Fruit fly (Drosophila melanogaster) whole organism, embryonic: Measurements from ENCODE around the gene CG3815.

Experiments
- Atf3 ChIP-seq: fragments of 200-800 bp; sonication (Bioruptor generic); optimal IDR thresholded peaks from 3 replicates; lab custom pipeline; 2016; ENCODE audit warnings: missing biosample characterization, missing genetic modification characterization
- CG10543 ChIP-seq: fragments of 200-800 bp; sonication (Bioruptor generic); optimal IDR thresholded peaks from 3 replicates; lab custom pipeline; 2017; ENCODE audit warnings: missing biosample characterization, mild to moderate bottlenecking, missing genetic modification characterization, moderate library complexity
- CG11695 ChIP-seq: fragments of 200-800 bp; sonication (Bioruptor generic); IDR thresholded peaks from 3 replicates; pipeline ENCODE4 v1.3.6; 2022; ENCODE audit warnings: missing biosample characterization, missing genetic modification characterization
- CG1233 ChIP-seq: fragments of 200-800 bp; sonication (Bioruptor generic); optimal IDR thresholded peaks from 4 replicates; lab custom pipeline; 2018; ENCODE audit warnings: missing biosample characterization, mild to moderate bottlenecking, missing genetic modification characterization
- CG13287 ChIP-seq: fragments of 200-800 bp; sonication (Bioruptor generic); IDR thresholded peaks from 2 replicates; pipeline ENCODE4 v1.3.6; 2022; ENCODE audit warnings: missing biosample characterization, missing genetic modification characterization; ENCODE audit not compliant: partially characterized antibody
- CG17612 ChIP-seq: fragments of 200-800 bp; sonication (Bioruptor generic); IDR thresholded peaks from 2 replicates; pipeline ENCODE4 v1.3.6; 2022; ENCODE audit warnings: missing biosample characterization, missing genetic modification characterization
- CG17829 ChIP-seq: fragments of 200-800 bp; optimal IDR thresholded peaks from 2 replicates; lab custom pipeline; 2019; ENCODE audit warnings: missing biosample characterization, mild to moderate bottlenecking, missing genetic modification characterization, moderate library complexity
- CG2120 ChIP-seq: fragments of 200-800 bp; sonication (Bioruptor generic); optimal IDR thresholded peaks from 3 replicates; lab custom pipeline; 2016; ENCODE audit warnings: missing biosample characterization, missing genetic modification characterization
- CG2889 ChIP-seq: fragments of 200-800 bp; sonication (Bioruptor generic); IDR thresholded peaks from 3 replicates; pipeline ENCODE4 v1.3.6; 2022; ENCODE audit warnings: missing biosample characterization, missing genetic modification characterization
- CG31441 ChIP-seq: fragments of 200-800 bp; sonication (Bioruptor generic); IDR thresholded peaks from 2 replicates; pipeline ENCODE4 v1.3.6; 2022; ENCODE audit warnings: missing biosample characterization, missing genetic modification characterization
- CG32772 ChIP-seq: fragments of 200-800 bp; sonication (Bioruptor generic); IDR thresholded peaks from 2 replicates; pipeline ENCODE4 v1.3.6; 2022; ENCODE audit warnings: missing biosample characterization, missing genetic modification characterization
- CG34224 ChIP-seq: fragments of 200-800 bp; sonication (Bioruptor generic); IDR thresholded peaks from 3 replicates; pipeline ENCODE4 v1.3.6; 2022; ENCODE audit warnings: missing biosample characterization, missing genetic modification characterization; ENCODE audit not compliant: partially characterized antibody
- CG42726 ChIP-seq: fragments of 200-800 bp; sonication (Bioruptor generic); IDR thresholded peaks from 2 replicates; pipeline ENCODE4 v1.3.6; 2022; ENCODE audit warnings: missing biosample characterization, missing genetic modification characterization; ENCODE audit not compliant: partially characterized antibody
- CG4404 ChIP-seq: fragments of 200-800 bp; sonication (Bioruptor generic); IDR thresholded peaks from 2 replicates; pipeline ENCODE4 v1.3.6; 2022; ENCODE audit warnings: missing biosample characterization, missing genetic modification characterization
- CG4424 ChIP-seq: fragments of 200-800 bp; sonication (Bioruptor generic); optimal IDR thresholded peaks from 3 replicates; lab custom pipeline; 2016; ENCODE audit warnings: missing biosample characterization, missing genetic modification characterization
- CG7556 ChIP-seq: fragments of 200-800 bp; sonication (Bioruptor generic); optimal IDR thresholded peaks from 2 replicates; lab custom pipeline; 2017; ENCODE audit warnings: missing biosample characterization, mild to moderate bottlenecking, missing genetic modification characterization
- CG8281 ChIP-seq: fragments of 200-800 bp; sonication (Bioruptor generic); optimal IDR thresholded peaks from 2 replicates; lab custom pipeline; 2018; ENCODE audit warnings: missing biosample characterization, mild to moderate bottlenecking, missing genetic modification characterization, moderate library complexity
- CG8924 ChIP-seq: fragments of 200-800 bp; optimal IDR thresholded peaks from 3 replicates; lab custom pipeline; 2019; ENCODE audit warnings: missing biosample characterization, mild to moderate bottlenecking, missing genetic modification characterization, moderate library complexity
- CoRest ChIP-seq: fragments of 200-800 bp; sonication (Bioruptor generic); optimal IDR thresholded peaks from 3 replicates; lab custom pipeline; 2018; ENCODE audit warnings: missing biosample characterization, mild to moderate bottlenecking, missing genetic modification characterization, moderate library complexity
- Dfd ChIP-seq, 2 experiments: fragments of >200 bp; optimal IDR thresholded peaks; 2 replicates each; lab custom pipeline; 2017; ENCODE audit warnings: missing biosample characterization in 2 of 2, missing genetic modification characterization in 2 of 2
- Dip3 ChIP-seq: fragments of 200-800 bp; sonication (Bioruptor generic); optimal IDR thresholded peaks from 3 replicates; lab custom pipeline; 2016; ENCODE audit warnings: missing biosample characterization, missing genetic modification characterization
- ERR ChIP-seq: fragments of 200-800 bp; sonication (Bioruptor generic); optimal IDR thresholded peaks from 2 replicates; lab custom pipeline; 2016; ENCODE audit warnings: missing biosample characterization, missing genetic modification characterization
- Ets65A ChIP-seq: fragments of 200-800 bp; sonication (Bioruptor generic); peaks from one replicate; lab custom pipeline; 2016; ENCODE audit warnings: missing biosample characterization, missing genetic modification characterization
- Gsc ChIP-seq: fragments of 200-800 bp; sonication (Bioruptor generic); IDR thresholded peaks from 2 replicates; pipeline ENCODE4 v1.3.6; 2022; ENCODE audit warnings: missing biosample characterization, missing genetic modification characterization
- Kr ChIP-seq: fragments of 200-800 bp; sonication (Bioruptor generic); optimal IDR thresholded peaks from 2 replicates; lab custom pipeline; 2017; ENCODE audit warnings: missing biosample characterization, mild to moderate bottlenecking, missing genetic modification characterization
- MESR4 ChIP-seq: fragments of 200-800 bp; sonication (Bioruptor generic); optimal IDR thresholded peaks from 2 replicates; lab custom pipeline; 2018; ENCODE audit warnings: missing biosample characterization, mild to moderate bottlenecking, missing genetic modification characterization, moderate library complexity
- Max ChIP-seq: fragments of 200-800 bp; sonication (Bioruptor generic); optimal IDR thresholded peaks from 2 replicates; lab custom pipeline; 2016; ENCODE audit warnings: missing biosample characterization, mild to moderate bottlenecking, missing genetic modification characterization
- NC2β ChIP-seq: fragments of 200-800 bp; sonication (Bioruptor generic); optimal IDR thresholded peaks from 2 replicates; lab custom pipeline; 2016; ENCODE audit warnings: missing biosample characterization, missing genetic modification characterization
- Neu2 ChIP-seq: fragments of 200-800 bp; sonication (Bioruptor generic); optimal IDR thresholded peaks from 3 replicates; lab custom pipeline; 2016; ENCODE audit warnings: missing biosample characterization, missing genetic modification characterization, borderline replicate concordance
- Opbp ChIP-seq: fragments of 200-800 bp; sonication (Bioruptor generic); IDR thresholded peaks from 3 replicates; pipeline ENCODE4 v1.3.6; 2022; ENCODE audit warnings: missing biosample characterization, missing genetic modification characterization; ENCODE audit not compliant: partially characterized antibody
- Pdp1 ChIP-seq, 2 experiments: fragments of 200-800 bp; sonication (Bioruptor generic); optimal IDR thresholded peaks; 3 replicates each; lab custom pipeline; 2016; ENCODE audit warnings: missing biosample characterization in 2 of 2, missing genetic modification characterization in 2 of 2, mild to moderate bottlenecking in 1 of 2, moderate library complexity in 1 of 2
- Rx ChIP-seq: fragments of 200-800 bp; sonication (Bioruptor generic); IDR thresholded peaks from 2 replicates; pipeline ENCODE4 v1.3.6; 2022; ENCODE audit warnings: missing biosample characterization, missing genetic modification characterization
- Scr ChIP-seq: fragments of 200-800 bp; sonication (Bioruptor generic); IDR thresholded peaks from 2 replicates; pipeline ENCODE4 v1.3.6; 2022; ENCODE audit warnings: missing biosample characterization, missing genetic modification characterization; ENCODE audit not compliant: partially characterized antibody
- Sox100B ChIP-seq: fragments of 200-800 bp; sonication (Bioruptor generic); optimal IDR thresholded peaks from 3 replicates; lab custom pipeline; 2018; ENCODE audit warnings: missing biosample characterization, mild to moderate bottlenecking, missing genetic modification characterization
- Tbp ChIP-seq: fragments of >200 bp; optimal IDR thresholded peaks from 2 replicates; lab custom pipeline; 2018; ENCODE audit warnings: missing biosample characterization, missing genetic modification characterization
- disco-r ChIP-seq: fragments of 200-800 bp; sonication (Bioruptor generic); optimal IDR thresholded peaks from 2 replicates; lab custom pipeline; 2016; ENCODE audit warnings: missing biosample characterization, missing genetic modification characterization
- dpn ChIP-seq, 2 experiments: fragments of 200-800 bp; sonication (Bioruptor generic); optimal IDR thresholded peaks; 3 replicates each; lab custom pipeline; 2016; ENCODE audit warnings: missing biosample characterization in 2 of 2, missing genetic modification characterization in 2 of 2
- fu2 ChIP-seq: fragments of 200-800 bp; sonication (Bioruptor generic); optimal IDR thresholded peaks from 2 replicates; lab custom pipeline; 2016; ENCODE audit warnings: missing biosample characterization, missing genetic modification characterization
- insv ChIP-seq, 2 experiments: fragments of 200-800 bp; sonication (Bioruptor generic); optimal IDR thresholded peaks; 3 replicates each; lab custom pipeline; 2016 to 2018; ENCODE audit warnings: missing biosample characterization in 2 of 2, missing genetic modification characterization in 2 of 2
- jing ChIP-seq: fragments of 200-800 bp; sonication (Bioruptor generic); optimal IDR thresholded peaks from 2 replicates; lab custom pipeline; 2018; ENCODE audit warnings: missing biosample characterization, mild to moderate bottlenecking, missing genetic modification characterization
- lov ChIP-seq, 2 experiments: fragments of 200-800 bp in 1 of 2; fragments of >200 bp in 1 of 2; sonication (Bioruptor generic) in 1 of 2; IDR thresholded peaks in 1 of 2; optimal IDR thresholded peaks in 1 of 2; 2 replicates in 1 of 2; 3 replicates in 1 of 2; pipeline versions ENCODE4 v1.3.6 to Lab custom; 2017 to 2022; ENCODE audit warnings: missing biosample characterization in 1 of 2, missing genetic modification characterization in 1 of 2
- nerfin-1 ChIP-seq: fragments of 200-800 bp; sonication (Bioruptor generic); optimal IDR thresholded peaks from 3 replicates; lab custom pipeline; 2019; ENCODE audit warnings: missing biosample characterization, mild to moderate bottlenecking, missing genetic modification characterization, moderate library complexity
- pzg ChIP-seq: fragments of 200-800 bp; sonication (Bioruptor generic); optimal IDR thresholded peaks from 3 replicates; lab custom pipeline; 2018; ENCODE audit warnings: missing biosample characterization, mild to moderate bottlenecking, missing genetic modification characterization, moderate library complexity
- ro ChIP-seq: fragments of 200-800 bp; sonication (Bioruptor generic); IDR thresholded peaks from 2 replicates; pipeline ENCODE4 v1.3.6; 2022; ENCODE audit warnings: missing biosample characterization, missing genetic modification characterization
- seq ChIP-seq: fragments of 200-800 bp; sonication (Bioruptor generic); IDR thresholded peaks from 2 replicates; pipeline ENCODE4 v1.3.6; 2022; ENCODE audit warnings: missing biosample characterization, missing genetic modification characterization
- sisA ChIP-seq: fragments of 200-800 bp; sonication (Bioruptor generic); IDR thresholded peaks from 2 replicates; pipeline ENCODE4 v1.3.6; 2022; ENCODE audit warnings: missing biosample characterization, missing genetic modification characterization
- sqz ChIP-seq: fragments of 200-800 bp; sonication (Bioruptor generic); optimal IDR thresholded peaks from 3 replicates; lab custom pipeline; 2018; ENCODE audit warnings: missing biosample characterization, mild to moderate bottlenecking, missing genetic modification characterization
- unpg ChIP-seq: fragments of 200-800 bp; sonication (Bioruptor generic); optimal IDR thresholded peaks from 3 replicates; lab custom pipeline; 2018; ENCODE audit warnings: missing biosample characterization, mild to moderate bottlenecking, missing genetic modification characterization, moderate library complexity
- vnd ChIP-seq: fragments of 200-800 bp; sonication (Bioruptor generic); IDR thresholded peaks from 3 replicates; pipeline ENCODE4 v1.3.6; 2022; ENCODE audit warnings: missing biosample characterization, missing genetic modification characterization; ENCODE audit not compliant: partially characterized antibody
- z ChIP-seq: fragments of 200-800 bp; sonication (Bioruptor generic); IDR thresholded peaks from 3 replicates; pipeline ENCODE4 v1.3.6; 2022; ENCODE audit warnings: missing biosample characterization, missing genetic modification characterization

Gene CG3815

DNA sequence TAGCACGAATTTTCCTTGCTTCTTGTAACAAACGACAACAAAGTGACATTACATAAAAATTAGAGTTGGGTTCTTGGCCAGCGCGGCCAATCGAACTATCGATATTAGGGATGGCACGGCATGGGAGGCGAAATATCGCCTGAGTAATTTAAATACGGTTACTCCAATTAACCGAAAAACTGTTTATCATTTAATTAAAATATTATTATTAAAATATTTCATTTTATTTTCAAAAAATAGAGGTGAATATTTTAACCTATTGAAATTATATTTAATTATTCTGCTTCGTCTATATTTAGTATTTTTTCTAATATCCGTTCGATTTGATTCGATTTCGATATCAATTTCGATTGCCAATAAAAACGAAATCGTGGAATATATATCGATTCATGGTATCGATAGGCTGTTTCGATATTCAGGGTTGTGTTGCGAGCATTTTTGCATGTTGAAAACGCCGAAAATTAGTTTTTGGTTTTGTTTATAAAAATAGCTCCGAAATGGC is 39.7 kb upstream of the CG3815 start, which contains the start of the genes Rbcn-3A and Spx (continued):
- TF ChIP-seq Gsc (GFP tag; lab: Robert Waterston, UW) (no peak), Scr (peak; percentile 94), fu2 (GFP tag; lab: Kevin White, UChicago) (no peak), MESR4 (GFP tag; lab: Kevin White, UChicago) (no peak), Atf3 (GFP tag; lab: Kevin White, UChicago) (no peak), Ets65A (GFP tag; lab: Kevin White, UChicago) (peak; percentile 9), Max (GFP tag; lab: Kevin White, UChicago) (no peak), Opbp (GFP tag; lab: Robert Waterston, UW) (peak; percentile 77), ERR (GFP tag; lab: Kevin White, UChicago) (no peak), CG8924 (tag; lab: Kevin White, UChicago) (peak; percentile 52), CG17612 (GFP tag; lab: Robert Waterston, UW) (no peak), jing (GFP tag; lab: Kevin White, UChicago) (no peak), unpg (no peak), insv (GFP tag; optimal IDR thresholded peaks at IDR 0.05; lab: Kevin White, UChicago) (no peak), CG10543 (GFP tag; lab: Kevin White, UChicago) (peak; percentile 16), pzg (GFP tag; lab: Kevin White, UChicago) (peak; percentile 42), Sox100B (GFP tag; lab: Kevin White, UChicago) (peak; percentile 5), CG4424 (GFP tag; lab: Kevin White, UChicago) (peak; percentile 40), vnd (GFP tag; lab: Robert Waterston, UW) (peak; percentile 85), CG7556 (GFP tag; lab: Kevin White, UChicago) (peak; percentile 1), ro (no peak), CG4404 (GFP tag; lab: Robert Waterston, UW) (no peak), CoRest (tag; lab: Kevin White, UChicago) (peak; percentile 69), CG2120 (peak; percentile 53), Tbp (GFP tag; lab: Kevin White, UChicago) (no peak), Kr (GFP tag; lab: Kevin White, UChicago) (no peak), lov (optimal IDR thresholded peaks at IDR 0.05; lab: Kevin White, UChicago) (no peak), lov (GFP tag; IDR thresholded peaks at IDR 0.05; lab: Robert Waterston, UW) (no peak), Dfd (GFP tag; optimal IDR thresholded peaks at IDR 0.05; lab: Kevin White, UChicago) (no peak), CG32772 (GFP tag; lab: Robert Waterston, UW) (no peak), z (GFP tag; lab: Robert Waterston, UW) (no peak), CG42726 (GFP tag; lab: Robert Waterston, UW) (peak; percentile 68; the same call in 1 of the 2 replicates), Dip3 (GFP tag; lab: Kevin White, UChicago) (no peak), seq (no peak), nerfin-1 (no peak), CG31441 (GFP tag; lab: Robert Waterston, UW) (peak; percentile 36; the same call in 1 of the 2 replicates), CG11695 (GFP tag; lab: Robert Waterston, UW) (no peak), CG17829 (tag; lab: Kevin White, UChicago) (no peak), Neu2 (GFP tag; lab: Kevin White, UChicago) (no peak), CG2889 (GFP tag; lab: Robert Waterston, UW) (0 out of 3 replicates have a peak, but pooled peaks have one; percentile 27), CG13287 (peak; percentile 87), CG34224 (peak; percentile 81), sisA (GFP tag; lab: Robert Waterston, UW) (0 out of 2 replicates have a peak, but pooled peaks have one; percentile 14), disco-r (GFP tag; lab: Kevin White, UChicago) (no peak), sqz (GFP tag; lab: Kevin White, UChicago) (no peak), NC2β (no peak), Rx (GFP tag; lab: Robert Waterston, UW) (no peak), CG8281 (tag; lab: Kevin White, UChicago) (no peak), CG1233 (GFP tag; lab: Kevin White, UChicago) (no peak), dpn (GFP tag; optimal IDR thresholded peaks at IDR 0.05; lab: Kevin White, UChicago) (peak in 1 of 2 experiments; percentile 44), Pdp1 (GFP tag; optimal IDR thresholded peaks at IDR 0.05; lab: Kevin White, UChicago) (peak in 1 of 2 experiments; percentile 90)
